Worm (Caenorhabditis elegans): ENCODE data around the gene F40G12.7.

ce11 chrV:14317621-14318020 lies 43.3 kb downstream of the F40G12.7 start:
- TF ChIP-seq skn-1 (tag; optimal IDR thresholded peaks at IDR 0.05) (no peak), aly-2 (tag; optimal IDR thresholded peaks at IDR 0.05) (no peak)
